Fruit fly (Drosophila melanogaster): ENCODE data around the gene Grip.

Grip gene

dm6 chrX:5995951-5996350, 29.9 kb downstream of the Grip start (continued):
- no peak for TF ChIP-seq Pdp1 (GFP tag; optimal IDR thresholded peaks at IDR 0.05)
- TF ChIP-seq Six4 (GFP tag; optimal IDR thresholded peaks at IDR 0.05): no peak
- no peak for TF ChIP-seq NK7.1 (GFP tag; optimal IDR thresholded peaks at IDR 0.05)
- TF ChIP-seq slou (GFP tag; optimal IDR thresholded peaks at IDR 0.05): no peak
- no peak for TF ChIP-seq en (GFP tag; optimal IDR thresholded peaks at IDR 0.05)
- no peak for TF ChIP-seq Myb (GFP tag; optimal IDR thresholded peaks at IDR 0.05)
- TF ChIP-seq CG9932 (GFP tag; IDR thresholded peaks at IDR 0.05): no peak
- TF ChIP-seq wor (GFP tag; IDR thresholded peaks at IDR 0.05): peak; percentile 13; the same call in 1 of the 2 replicates
- TF ChIP-seq CG6765 (GFP tag; optimal IDR thresholded peaks at IDR 0.05): no peak
- peak; percentile 49 for TF ChIP-seq Blimp-1 (GFP tag; optimal IDR thresholded peaks at IDR 0.05)
- TF ChIP-seq CG17802 (tag; optimal IDR thresholded peaks at IDR 0.05): no peak
- no peak for TF ChIP-seq Adf1 (GFP tag; IDR thresholded peaks at IDR 0.05)
- TF ChIP-seq CG14441 (GFP tag; IDR thresholded peaks at IDR 0.05): no peak
- TF ChIP-seq unpg (GFP tag; optimal IDR thresholded peaks at IDR 0.05): peak; percentile 38
- TF ChIP-seq Max (GFP tag; optimal IDR thresholded peaks at IDR 0.05): no peak
- TF ChIP-seq CG13624 (GFP tag; optimal IDR thresholded peaks at IDR 0.05): no peak
- TF ChIP-seq ken (GFP tag; IDR thresholded peaks at IDR 0.05): no peak
- TF ChIP-seq eve (GFP tag; optimal IDR thresholded peaks at IDR 0.05): no peak
- 0 out of 2 replicates have a peak, but pooled peaks have one; percentile 17 for TF ChIP-seq CG6689 (GFP tag; IDR thresholded peaks at IDR 0.05)
- TF ChIP-seq tin (GFP tag; optimal IDR thresholded peaks at IDR 0.05): peak; percentile 11
- no peak for TF ChIP-seq CG32767 (GFP tag; IDR thresholded peaks at IDR 0.05)
- no peak for TF ChIP-seq Hmx (GFP tag; optimal IDR thresholded peaks at IDR 0.05)
- 0 out of 3 replicates have a peak, but pooled peaks have one; percentile 30 for TF ChIP-seq CG11695 (GFP tag; IDR thresholded peaks at IDR 0.05)
- TF ChIP-seq peb (GFP tag; IDR thresholded peaks at IDR 0.05): 0 out of 2 replicates have a peak, but pooled peaks have one; percentile 8
- TF ChIP-seq Hr51 (GFP tag; optimal IDR thresholded peaks at IDR 0.05): peak in 1 of 2 experiments; percentile 6
- no peak for TF ChIP-seq CG10565 (GFP tag; optimal IDR thresholded peaks at IDR 0.05)
- 0 out of 2 replicates have a peak, but pooled peaks have one; percentile 7 for TF ChIP-seq CG31224 (GFP tag; IDR thresholded peaks at IDR 0.05)
- no peak for TF ChIP-seq onecut (GFP tag; IDR thresholded peaks at IDR 0.05)
- TF ChIP-seq CG4854 (GFP tag; optimal IDR thresholded peaks at IDR 0.05): no peak

- TF ChIP-seq Med (GFP tag) (peak; percentile 15), cg (GFP tag; optimal IDR thresholded peaks at IDR 0.05) (peak; percentile 35), ham (GFP tag; IDR thresholded peaks at IDR 0.05) (no peak), Hr39 (optimal IDR thresholded peaks at IDR 0.05) (peak; percentile 70), Oaz (GFP tag; IDR thresholded peaks at IDR 0.05) (no peak), hb (GFP tag; IDR thresholded peaks at IDR 0.05; ENCODE audit: partially characterized antibody) (0 out of 3 replicates have a peak, but pooled peaks have one; percentile 25), Nf-YC (tag; optimal IDR thresholded peaks at IDR 0.05) (peak; percentile 10), CG18476 (GFP tag; optimal IDR thresholded peaks at IDR 0.05) (no peak), D (optimal IDR thresholded peaks at IDR 0.05) (peak; percentile 63), D (GFP tag; optimal IDR thresholded peaks at IDR 0.05) (no peak)
Observed at dm6 chrX:5997931-5998330, 31.9 kb downstream of the Grip start.

dm6 chrX:6000747-6001426, 34.8 kb downstream of the Grip start, which contains the start of gene CG4766:
Gene CG4766 (minus strand): TSS chrX:6000797.
- no peak for TF ChIP-seq Hr39 (optimal IDR thresholded peaks at IDR 0.05)
- peak; percentile 58 for TF ChIP-seq fd64A (GFP tag; optimal IDR thresholded peaks at IDR 0.05)
- no peak for TF ChIP-seq sna (GFP tag; IDR thresholded peaks at IDR 0.05; ENCODE audit: partially characterized antibody)
- no peak for TF ChIP-seq CG14965 (GFP tag; optimal IDR thresholded peaks at IDR 0.05; ENCODE audit: borderline replicate concordance)
- TF ChIP-seq klu (GFP tag; IDR thresholded peaks at IDR 0.05): peak; percentile 58; the same call in 1 of the 2 replicates
- peak; percentile 75 for TF ChIP-seq CG6813 (GFP tag; optimal IDR thresholded peaks at IDR 0.05)
- TF ChIP-seq ara (GFP tag; IDR thresholded peaks at IDR 0.05): peak; percentile 80
- no peak for TF ChIP-seq chinmo (GFP tag; IDR thresholded peaks at IDR 0.05; ENCODE audit: partially characterized antibody)
- TF ChIP-seq dm (GFP tag; optimal IDR thresholded peaks at IDR 0.05): peak; percentile 68
- TF ChIP-seq CG11247 (GFP tag; IDR thresholded peaks at IDR 0.05): peak; percentile 54; the same call in 1 of the 2 replicates
- TF ChIP-seq Ets97D (GFP tag; optimal IDR thresholded peaks at IDR 0.05): peak; percentile 36
- TF ChIP-seq pnt (GFP tag; optimal IDR thresholded peaks at IDR 0.05): peak; percentile 90
